Fruit fly (Drosophila melanogaster): ENCODE results near the gene Gr85a.

Gr85a gene

DNA sequence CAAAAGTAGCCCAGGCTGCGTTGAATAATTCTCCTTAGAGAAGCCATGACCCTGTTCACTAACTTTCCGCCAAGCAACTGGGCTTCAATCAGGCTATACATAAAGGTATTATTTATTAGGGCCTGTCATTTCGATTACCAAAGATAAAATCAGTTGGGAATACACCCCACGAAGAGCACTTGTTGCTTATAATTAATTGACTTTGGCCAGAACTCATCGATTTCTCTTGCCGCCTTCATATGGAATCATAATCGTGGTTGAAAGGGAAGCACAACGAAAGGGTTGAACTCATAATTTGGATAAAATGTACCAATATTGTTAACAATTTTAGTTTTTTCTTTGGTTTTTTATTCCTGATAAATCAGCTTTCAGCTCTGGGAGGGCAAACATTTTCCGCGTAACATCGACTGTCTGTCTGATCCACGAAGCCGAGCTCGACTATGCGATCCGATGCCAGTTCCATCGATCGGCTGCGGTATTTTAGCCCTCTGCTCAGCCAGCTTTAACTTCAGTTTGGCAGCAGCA lies at the start of gene Gr85a, which contains the start of gene Spn85F:
Gr85a (minus strand) TSS at position 101 of the 525 bp plus-strand sequence.
Spn85F (plus strand) TSS at position 475 of the 525 bp plus-strand sequence.
- TF ChIP-seq pan (optimal IDR thresholded peaks at IDR 0.05) (no peak), usp (GFP tag; optimal IDR thresholded peaks at IDR 0.05) (no peak), Dll (optimal IDR thresholded peaks at IDR 0.05) (no peak), psq (optimal IDR thresholded peaks at IDR 0.05) (no peak), EcR (GFP tag; optimal IDR thresholded peaks at IDR 0.05) (no peak), CG8478 (optimal IDR thresholded peaks at IDR 0.05) (no peak)

DNA sequence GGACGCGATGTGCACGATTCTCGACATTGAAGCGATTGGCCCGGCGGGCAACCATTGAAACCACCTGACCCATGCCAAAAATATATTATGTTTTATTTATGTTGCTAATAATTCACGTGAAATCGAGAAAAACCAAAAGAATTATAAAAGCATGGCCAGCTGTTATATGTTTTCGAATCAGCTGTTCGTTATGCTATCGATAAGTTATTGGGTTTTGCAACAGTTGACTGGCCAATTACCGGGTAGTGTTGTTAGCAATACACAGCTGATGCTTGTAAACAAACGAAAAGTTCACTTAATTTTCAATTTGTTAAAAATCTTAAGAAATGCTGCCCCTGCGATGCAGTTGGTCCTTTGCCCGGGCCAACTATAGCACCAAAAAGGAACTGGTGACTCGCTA lies 48.8 kb upstream of the Gr85a start, which contains the start of the genes CG11722 and mtTFB2:
CG11722 (minus strand) TSS at position 200 of the 400 bp plus-strand sequence.
mtTFB2 (plus strand) TSS at position 232 of the 400 bp plus-strand sequence.
- TF ChIP-seq Dll (optimal IDR thresholded peaks at IDR 0.05), result no peak
- no peak for TF ChIP-seq usp (GFP tag; optimal IDR thresholded peaks at IDR 0.05)
- TF ChIP-seq psq (optimal IDR thresholded peaks at IDR 0.05), result no peak
- no peak for TF ChIP-seq pan (optimal IDR thresholded peaks at IDR 0.05)
- TF ChIP-seq CG8478 (optimal IDR thresholded peaks at IDR 0.05), result no peak
- no peak for TF ChIP-seq EcR (GFP tag; optimal IDR thresholded peaks at IDR 0.05)

DNA sequence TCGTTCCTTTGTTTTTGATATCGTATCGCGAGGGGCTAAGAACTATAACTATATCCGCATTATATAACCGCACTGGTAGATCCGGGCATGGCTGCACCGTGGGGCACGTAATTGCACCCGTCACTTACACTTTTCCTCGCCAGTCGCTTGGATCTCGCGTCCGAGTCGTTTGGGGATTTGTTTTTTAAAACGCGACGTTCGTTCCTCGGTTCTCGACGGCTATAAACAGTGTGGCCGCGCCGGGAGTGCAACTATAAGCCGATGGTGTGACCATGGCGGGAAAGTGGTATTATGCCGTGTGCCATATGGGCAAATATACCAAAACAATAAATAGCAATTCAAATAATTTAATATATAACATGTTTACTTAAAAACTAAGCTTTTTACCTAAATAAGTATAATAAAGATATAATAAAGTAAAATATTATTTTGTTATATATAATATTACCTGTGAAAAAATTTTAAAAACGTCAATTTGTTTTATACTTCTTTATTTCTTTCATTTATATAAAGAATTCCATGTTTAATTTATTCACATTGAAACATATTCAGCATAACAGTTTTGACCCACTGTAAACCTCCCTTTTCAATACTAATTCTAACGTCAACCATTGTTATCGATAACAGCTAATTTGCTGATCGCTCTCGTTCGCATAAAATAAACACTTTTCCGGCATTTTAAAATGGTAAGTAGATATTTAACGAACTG lies 46.2 kb upstream of the Gr85a start, which contains the start of the genes Mical and CG3909:
Mical (minus strand) TSS at position 232 of the 709 bp plus-strand sequence.
CG3909 (plus strand) TSS at position 607 of the 709 bp plus-strand sequence.
- TF ChIP-seq psq (optimal IDR thresholded peaks at IDR 0.05) (no peak), CG8478 (optimal IDR thresholded peaks at IDR 0.05) (no peak), pan (optimal IDR thresholded peaks at IDR 0.05) (no peak), Dll (optimal IDR thresholded peaks at IDR 0.05) (no peak), usp (GFP tag; optimal IDR thresholded peaks at IDR 0.05) (no peak), EcR (GFP tag; optimal IDR thresholded peaks at IDR 0.05) (no peak)

DNA sequence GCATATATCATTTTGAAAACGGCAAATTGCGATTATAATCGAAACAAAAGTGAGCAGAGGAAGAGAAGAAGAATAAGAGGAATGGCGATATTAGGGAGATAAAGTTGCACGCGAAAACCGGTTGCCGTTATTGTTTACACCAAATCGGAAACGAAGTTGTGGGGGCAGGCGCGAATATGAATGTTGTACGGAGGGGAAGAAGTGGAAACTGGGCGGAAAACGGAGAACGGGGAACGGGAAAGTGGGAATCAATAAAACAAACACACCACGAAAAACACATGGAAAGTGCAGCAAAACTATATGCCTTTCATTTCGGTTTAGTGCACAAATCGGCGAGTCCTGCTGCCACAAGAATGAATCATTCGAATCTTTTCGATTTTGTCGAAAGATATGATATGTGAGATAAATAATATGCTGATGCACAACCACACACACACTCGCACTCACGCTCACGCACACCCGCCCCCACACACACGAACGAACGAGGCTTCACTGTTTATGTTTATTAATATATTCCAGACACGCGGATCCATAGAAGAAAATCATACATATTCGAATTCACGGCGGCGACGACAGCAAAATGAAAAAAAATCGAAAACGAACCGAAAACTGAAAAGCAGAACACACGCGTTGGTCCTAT lies 45.6 kb upstream of the Gr85a start:
- TF ChIP-seq Dll (optimal IDR thresholded peaks at IDR 0.05), result no peak
- TF ChIP-seq psq (optimal IDR thresholded peaks at IDR 0.05), result no peak
- no peak for TF ChIP-seq pan (optimal IDR thresholded peaks at IDR 0.05)
- TF ChIP-seq CG8478 (optimal IDR thresholded peaks at IDR 0.05), result no peak
- no peak for TF ChIP-seq usp (GFP tag; optimal IDR thresholded peaks at IDR 0.05)
- TF ChIP-seq EcR (GFP tag; optimal IDR thresholded peaks at IDR 0.05), result no peak

DNA sequence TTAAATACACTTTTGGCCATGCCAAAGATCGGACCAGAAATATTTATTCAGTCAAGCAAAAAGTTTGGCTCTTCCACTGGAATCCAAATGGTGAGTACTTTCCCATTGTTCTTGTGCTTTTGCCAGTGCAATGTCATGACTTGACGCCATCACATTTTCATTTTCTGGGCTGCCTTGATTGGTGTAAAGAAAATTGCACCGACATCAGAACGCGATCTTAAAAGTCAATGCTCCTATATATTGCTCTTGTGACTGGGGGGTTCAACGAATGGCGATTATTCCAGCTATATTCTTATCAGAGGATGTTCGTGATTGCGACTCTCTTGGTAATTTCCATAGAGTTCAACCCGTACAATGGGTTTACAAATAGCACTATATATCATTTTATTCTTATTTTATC lies 43.9 kb upstream of the Gr85a start:
- no peak for TF ChIP-seq CG8478 (optimal IDR thresholded peaks at IDR 0.05)
- peak; percentile 57 to 64 for TF ChIP-seq EcR (GFP tag; optimal IDR thresholded peaks at IDR 0.05)

DNA sequence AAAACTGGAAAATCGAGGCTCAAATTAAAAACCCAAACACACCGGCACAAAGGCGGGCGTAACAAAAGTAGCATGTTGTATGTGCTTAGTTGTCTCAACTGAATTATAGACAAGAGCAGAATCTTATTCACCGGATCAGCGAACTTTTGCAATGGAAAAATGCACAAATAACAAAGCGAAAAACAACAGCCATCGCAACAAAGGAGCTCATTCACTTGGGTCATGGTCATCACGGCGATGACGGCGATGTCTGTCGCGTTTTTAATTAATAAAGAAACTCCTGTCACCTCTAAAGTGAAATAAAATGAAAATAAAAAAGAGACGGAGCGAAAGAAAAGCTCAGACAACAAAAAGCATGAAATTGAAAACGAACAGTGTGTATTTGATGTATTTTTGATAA lies 42.6 kb upstream of the Gr85a start:
- TF ChIP-seq CG8478 (optimal IDR thresholded peaks at IDR 0.05) (no peak), usp (GFP tag; optimal IDR thresholded peaks at IDR 0.05) (no peak)

DNA sequence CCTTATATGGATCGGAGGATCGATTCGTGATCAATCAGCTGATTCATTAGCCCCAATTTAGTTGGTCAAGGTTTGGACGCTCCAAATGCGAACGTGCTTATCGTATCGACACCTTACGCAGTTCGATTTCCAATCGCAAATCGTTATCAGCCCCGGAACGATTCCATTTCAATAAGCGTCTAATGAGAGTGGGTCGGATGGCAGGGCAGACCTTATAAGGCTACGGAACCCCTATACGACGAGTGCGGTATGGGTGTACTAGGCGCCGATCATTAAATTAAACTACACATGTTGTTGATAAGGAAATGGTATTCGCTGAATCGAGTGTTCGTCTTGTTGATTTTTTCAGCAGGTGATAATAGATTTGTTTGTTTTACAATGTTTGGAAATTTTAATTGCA lies 39.2 kb upstream of the Gr85a start:
- TF ChIP-seq Dll (optimal IDR thresholded peaks at IDR 0.05), result no peak
- TF ChIP-seq EcR (GFP tag; optimal IDR thresholded peaks at IDR 0.05), result no peak
- TF ChIP-seq usp (GFP tag; optimal IDR thresholded peaks at IDR 0.05), result no peak
- TF ChIP-seq pan (optimal IDR thresholded peaks at IDR 0.05), result no peak
- no peak for TF ChIP-seq psq (optimal IDR thresholded peaks at IDR 0.05)
- TF ChIP-seq CG8478 (optimal IDR thresholded peaks at IDR 0.05), result no peak

DNA sequence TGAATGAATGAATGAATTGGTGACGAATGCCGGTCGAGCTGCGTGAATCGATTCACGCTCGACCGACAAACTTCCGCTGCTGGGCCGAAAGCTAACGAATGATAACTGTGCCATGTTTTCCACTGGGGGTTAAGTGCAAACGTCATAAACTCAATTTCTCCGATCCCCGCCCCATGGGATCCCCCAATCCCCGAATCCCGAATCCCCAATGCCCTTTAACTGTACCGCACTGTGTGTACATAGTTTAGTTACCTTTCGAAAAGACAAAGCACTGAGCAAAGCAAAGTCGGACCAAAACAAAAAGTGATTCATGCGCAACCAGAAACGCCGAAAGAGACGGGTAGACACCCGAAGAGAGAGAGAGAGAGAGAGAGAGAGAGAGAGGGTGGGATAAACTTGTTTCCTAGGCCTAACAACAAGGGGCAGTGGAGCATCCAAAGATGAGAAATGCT lies 38.4 kb upstream of the Gr85a start:
- TF ChIP-seq pan (optimal IDR thresholded peaks at IDR 0.05) (no peak), CG8478 (optimal IDR thresholded peaks at IDR 0.05) (no peak), usp (GFP tag; optimal IDR thresholded peaks at IDR 0.05) (no peak)

DNA sequence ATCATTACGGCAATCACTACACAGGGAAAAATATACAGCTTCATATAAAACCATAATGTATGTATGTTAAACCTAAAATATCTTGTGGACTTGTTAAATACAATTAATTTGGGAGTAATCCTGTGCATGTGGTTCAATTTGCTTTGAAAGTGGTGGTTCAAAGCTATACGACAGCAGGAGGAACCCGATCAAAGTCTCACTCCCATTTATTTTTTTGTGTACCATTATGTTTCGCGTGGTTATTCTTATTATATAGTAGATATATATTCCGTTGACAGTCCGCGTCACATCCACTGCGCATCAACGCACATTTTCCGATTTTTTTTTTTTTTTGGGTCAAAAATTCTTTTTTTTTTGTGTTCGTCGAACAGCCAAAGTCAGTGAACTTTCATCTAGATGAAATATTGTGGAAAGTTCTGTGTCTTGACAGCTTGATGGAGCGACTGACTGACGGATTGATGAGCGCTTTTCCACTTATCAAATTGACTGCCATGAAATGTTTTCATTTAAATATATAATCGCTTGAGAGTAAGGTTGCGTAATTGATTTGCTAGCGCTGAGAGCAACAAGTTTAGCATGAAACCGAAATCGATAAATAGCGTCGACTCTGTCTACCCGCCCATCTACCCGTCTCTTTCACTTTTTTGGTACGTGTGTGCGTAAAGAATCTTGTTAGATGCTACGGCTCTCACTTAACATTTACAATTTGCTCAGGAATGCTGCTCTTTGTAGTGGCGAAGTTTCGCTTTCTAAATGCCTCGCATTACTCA lies 36.5 kb upstream of the Gr85a start:
- no peak for TF ChIP-seq Dll (optimal IDR thresholded peaks at IDR 0.05)
- no peak for TF ChIP-seq usp (GFP tag; optimal IDR thresholded peaks at IDR 0.05)
- no peak for TF ChIP-seq psq (optimal IDR thresholded peaks at IDR 0.05)
- no peak for TF ChIP-seq pan (optimal IDR thresholded peaks at IDR 0.05)
- TF ChIP-seq CG8478 (optimal IDR thresholded peaks at IDR 0.05), result no peak
- no peak for TF ChIP-seq EcR (GFP tag; optimal IDR thresholded peaks at IDR 0.05)

DNA sequence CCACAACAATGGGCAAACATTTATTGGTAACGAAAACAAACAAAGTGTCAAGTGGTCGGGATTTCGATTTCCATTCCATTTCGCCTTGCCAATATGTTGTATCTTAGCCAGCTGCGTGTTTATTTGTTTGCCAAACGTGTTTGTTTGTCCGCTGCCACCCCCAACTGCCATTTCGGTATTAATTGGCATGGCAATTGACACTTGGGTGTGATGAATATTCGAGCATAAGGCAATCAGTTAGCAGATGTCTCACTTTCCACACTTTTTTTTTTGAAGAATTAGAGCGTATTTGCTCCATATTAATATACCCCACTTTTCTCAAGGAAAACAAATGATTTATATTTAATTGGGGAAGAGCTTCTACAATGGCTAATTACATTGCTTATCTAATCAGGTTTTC lies 34.9 kb upstream of the Gr85a start:
- no peak for TF ChIP-seq psq (optimal IDR thresholded peaks at IDR 0.05)
- TF ChIP-seq EcR (GFP tag; optimal IDR thresholded peaks at IDR 0.05), result no peak
- TF ChIP-seq Dll (optimal IDR thresholded peaks at IDR 0.05), result no peak
- no peak for TF ChIP-seq CG8478 (optimal IDR thresholded peaks at IDR 0.05)
- no peak for TF ChIP-seq pan (optimal IDR thresholded peaks at IDR 0.05)
- TF ChIP-seq usp (GFP tag; optimal IDR thresholded peaks at IDR 0.05), result no peak

DNA sequence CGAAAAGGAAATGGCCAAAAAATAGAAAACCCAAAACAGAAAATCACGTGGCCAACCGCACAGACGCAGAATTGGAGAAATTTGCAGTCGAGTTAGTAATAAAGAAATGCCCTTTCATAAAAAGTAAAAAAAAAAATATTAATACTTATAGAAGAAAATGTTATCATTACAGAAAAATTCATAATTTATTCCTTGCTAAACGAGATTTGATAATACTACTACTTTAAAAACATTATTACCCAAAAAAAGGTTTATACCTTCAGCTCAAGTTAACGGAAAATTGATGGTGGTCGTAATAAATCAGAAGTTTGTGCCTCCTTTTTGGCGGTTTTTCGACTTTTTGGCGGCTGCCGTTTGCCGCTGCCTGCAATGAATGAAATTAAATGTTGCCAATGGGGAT lies 31.8 kb upstream of the Gr85a start:
- TF ChIP-seq EcR (GFP tag; optimal IDR thresholded peaks at IDR 0.05) (no peak), psq (optimal IDR thresholded peaks at IDR 0.05) (no peak), Dll (optimal IDR thresholded peaks at IDR 0.05) (no peak), pan (optimal IDR thresholded peaks at IDR 0.05) (no peak)

DNA sequence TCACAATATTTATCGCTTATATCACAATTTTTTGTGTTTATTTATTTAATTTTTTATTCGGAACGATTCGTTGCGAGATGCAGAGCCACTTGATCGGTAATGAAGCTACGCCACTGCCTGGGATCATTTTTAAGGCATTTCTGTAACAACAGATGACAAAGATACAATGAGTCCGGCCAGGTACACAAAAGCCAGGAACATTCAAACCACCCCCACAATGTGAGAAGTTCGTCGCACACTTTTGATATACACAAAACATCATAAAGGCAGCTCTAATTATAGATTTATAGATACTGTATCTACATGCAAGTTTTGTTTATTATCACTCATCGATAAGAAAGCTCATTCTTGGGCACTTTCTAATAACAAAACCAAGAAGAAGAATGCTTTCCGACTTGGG lies 28.5 kb upstream of the Gr85a start, which contains the start of gene CG31407:
CG31407 (minus strand) TSS at position 101 of the 400 bp plus-strand sequence.
- TF ChIP-seq EcR (GFP tag; optimal IDR thresholded peaks at IDR 0.05) (no peak), Dll (optimal IDR thresholded peaks at IDR 0.05) (no peak), psq (optimal IDR thresholded peaks at IDR 0.05) (no peak), CG8478 (optimal IDR thresholded peaks at IDR 0.05) (no peak), pan (optimal IDR thresholded peaks at IDR 0.05) (no peak), usp (GFP tag; optimal IDR thresholded peaks at IDR 0.05) (no peak)

Data from whole organism.